Worm (Caenorhabditis elegans): ENCODE measurements around the gene dnj-10.

ce11 chrIII:8653875-8654386 is 23.0 kb downstream of the dnj-10 start, which contains the start of gene F22B7.9:
- TF ChIP-seq tab-1 (GFP tag; IDR thresholded peaks at IDR 0.05) (no peak), T22C8.4 (GFP tag; IDR thresholded peaks at IDR 0.05) (no peak), cog-1 (tag; optimal IDR thresholded peaks at IDR 0.05) (no peak), flt-1 (GFP tag; IDR thresholded peaks at IDR 0.05) (no peak), ref-1 (GFP tag; conservative IDR thresholded peaks at IDR 0.05) (no peak), med-1 (GFP tag; optimal IDR thresholded peaks at IDR 0.05; ENCODE audit: insufficient read depth) (no peak), ztf-29 (GFP tag; IDR thresholded peaks at IDR 0.05) (no peak), klf-2 (GFP tag; conservative IDR thresholded peaks at IDR 0.05) (no peak)
